Fruit fly (Drosophila melanogaster): ENCODE measurements around the gene CG14615.

- TF ChIP-seq CTCF (optimal IDR thresholded peaks at IDR 0.05) (no peak), CG8478 (optimal IDR thresholded peaks at IDR 0.05) (no peak)
Measured at dm6 chrX:22443518-22443917, 5.8 kb downstream of the CG14615 start.
